Worm (Caenorhabditis elegans) whole organism, L4 larva: Measurements from ENCODE around the gene Y37D8A.19.
A peak's percentile ranks its signal among the peaks of the same experiment; 100 is the strongest.

ENCODE experiments used
- R02D3.7 ChIP-seq: fragments of 150-350 bp; sonication (generic microtip); optimal IDR thresholded peaks from 3 replicates; lab custom pipeline; 2014; ENCODE audit warnings: missing biosample characterization, missing genetic modification characterization
- T26A8.4 ChIP-seq: fragments of 200-800 bp; sonication (Bioruptor generic); IDR thresholded peaks from 2 replicates; pipeline ENCODE4 v1.3.6; 2022; ENCODE audit warnings: missing genetic modification characterization, missing compliant biosample characterization
- aha-1 ChIP-seq: fragments of 150-350 bp; peaks from one replicate; lab custom pipeline; 2014; ENCODE audit warnings: missing biosample characterization, missing genetic modification characterization
- ama-1 ChIP-seq: fragments of 150-350 bp; optimal IDR thresholded peaks from 2 replicates; lab custom pipeline; 2014; ENCODE audit warnings: inconsistent platforms, mixed read lengths
- ceh-44 ChIP-seq: fragments of 200-800 bp; sonication (Bioruptor generic); IDR thresholded peaks from 2 replicates; pipeline ENCODE4 v1.3.6; 2022; ENCODE audit warnings: missing genetic modification reagents, missing genetic modification characterization, missing compliant biosample characterization
- ceh-62 ChIP-seq: sonication (generic microtip); optimal IDR thresholded peaks from 2 replicates; lab custom pipeline; 2017; ENCODE audit warnings: missing biosample characterization, missing genetic modification characterization
- ceh-82 ChIP-seq: sonication (generic microtip); optimal IDR thresholded peaks from 2 replicates; lab custom pipeline; 2017; ENCODE audit warnings: missing biosample characterization, missing genetic modification characterization
- daf-16 ChIP-seq, 3 experiments: sonication (generic microtip); optimal IDR thresholded peaks; 2 replicates each; lab custom pipeline; 2016 to 2017; ENCODE audit warnings: missing genetic modification characterization in 3 of 3, missing genetic modification reagents in 3 of 3, mild to moderate bottlenecking in 2 of 3, missing compliant biosample characterization in 2 of 3, missing biosample characterization in 1 of 3, moderate library complexity in 1 of 3
- daf-8 ChIP-seq: fragments of 200-800 bp; sonication (Bioruptor generic); IDR thresholded peaks from 2 replicates; pipeline ENCODE4 v1.3.6; 2022; ENCODE audit warnings: missing genetic modification characterization, missing compliant biosample characterization
- dpl-1 ChIP-seq: fragments of 150-350 bp; optimal IDR thresholded peaks from 2 replicates; lab custom pipeline; 2014; ENCODE audit warnings: missing biosample characterization, missing genetic modification reagents, missing genetic modification characterization
- duxl-1 ChIP-seq: sonication (generic microtip); optimal IDR thresholded peaks from 2 replicates; lab custom pipeline; 2016; ENCODE audit warnings: mild to moderate bottlenecking, missing genetic modification characterization, moderate library complexity, missing compliant biosample characterization; ENCODE audit not compliant: poor library complexity
- dve-1 ChIP-seq: sonication (generic microtip); optimal IDR thresholded peaks from 2 replicates; lab custom pipeline; 2017; ENCODE audit warnings: antibody characterized with exemption, mild to moderate bottlenecking, missing genetic modification characterization, missing compliant biosample characterization; ENCODE audit not compliant: insufficient read depth
- fkh-10 ChIP-seq: fragments of 150-350 bp; optimal IDR thresholded peaks from 2 replicates; lab custom pipeline; 2014; ENCODE audit warnings: missing biosample characterization, missing genetic modification reagents, missing genetic modification characterization
- fos-1 ChIP-seq: fragments of 150-350 bp; optimal IDR thresholded peaks from 2 replicates; lab custom pipeline; 2014; ENCODE audit warnings: missing biosample characterization, missing genetic modification characterization
- hif-1 ChIP-seq, 2 experiments: sonication (generic microtip); optimal IDR thresholded peaks; 2 replicates each; lab custom pipeline; 2016 to 2017; ENCODE audit warnings: missing compliant biosample characterization in 2 of 2, missing genetic modification characterization in 2 of 2, missing genetic modification reagents in 2 of 2, missing genotype in 2 of 2, mild to moderate bottlenecking in 1 of 2
- hlh-30 ChIP-seq: sonication (generic microtip); optimal IDR thresholded peaks from 2 replicates; lab custom pipeline; 2017; ENCODE audit warnings: antibody characterized with exemption, mild to moderate bottlenecking, missing genetic modification characterization, missing compliant biosample characterization; ENCODE audit not compliant: insufficient read depth
- jun-1 ChIP-seq: fragments of 150-350 bp; optimal IDR thresholded peaks from 2 replicates; lab custom pipeline; 2014; ENCODE audit warnings: missing biosample characterization, missing genetic modification reagents, missing genetic modification characterization
- lin-38 ChIP-seq: fragments of 200-800 bp; sonication (Bioruptor generic); IDR thresholded peaks from 2 replicates; pipeline ENCODE4 v1.3.6; 2022; ENCODE audit warnings: missing genetic modification reagents, missing genetic modification characterization, missing compliant biosample characterization
- lir-3 ChIP-seq: sonication (generic microtip); optimal IDR thresholded peaks from 2 replicates; lab custom pipeline; 2016; ENCODE audit warnings: mild to moderate bottlenecking, missing genetic modification characterization, missing compliant biosample characterization
- lsy-2 ChIP-seq, 2 experiments: fragments of 150-350 bp in 1 of 2; sonication (generic microtip) in 1 of 2; optimal IDR thresholded peaks; 2 replicates each; lab custom pipeline; 2014 to 2017; ENCODE audit warnings: missing biosample characterization in 2 of 2, missing genetic modification characterization in 2 of 2
- madf-9 ChIP-seq: fragments of 200-800 bp; sonication (Bioruptor generic); conservative IDR thresholded peaks from 2 replicates; pipeline ENCODE4 v1.3.6; 2022; ENCODE audit warnings: missing genetic modification reagents, missing genetic modification characterization, missing compliant biosample characterization
- mdl-1 ChIP-seq, 2 experiments: fragments of 150-350 bp in 1 of 2; sonication (generic microtip) in 1 of 2; optimal IDR thresholded peaks; 2 replicates each; lab custom pipeline; 2014 to 2017; ENCODE audit warnings: missing biosample characterization in 2 of 2, missing genetic modification characterization in 2 of 2
- mes-2 ChIP-seq: sonication (generic microtip); optimal IDR thresholded peaks from 2 replicates; lab custom pipeline; 2016; ENCODE audit warnings: missing genotype, mild to moderate bottlenecking, missing genetic modification characterization, missing compliant biosample characterization; ENCODE audit not compliant: poor library complexity, severe bottlenecking
- nhr-28 ChIP-seq: fragments of 150-350 bp; optimal IDR thresholded peaks from 2 replicates; lab custom pipeline; 2014; ENCODE audit warnings: missing biosample characterization, missing genetic modification characterization
- nhr-6 ChIP-seq: fragments of 150-350 bp; optimal IDR thresholded peaks from 2 replicates; lab custom pipeline; 2014; ENCODE audit warnings: missing biosample characterization, missing genetic modification characterization
- nhr-76 ChIP-seq: fragments of 150-350 bp; optimal IDR thresholded peaks from 2 replicates; lab custom pipeline; 2014; ENCODE audit warnings: missing biosample characterization, missing genetic modification characterization
- php-3 ChIP-seq: fragments of 200-800 bp; sonication (Bioruptor generic); IDR thresholded peaks from 2 replicates; pipeline ENCODE4 v1.3.6; 2022; ENCODE audit warnings: missing genetic modification reagents, missing genetic modification characterization, missing compliant biosample characterization
- pqm-1 ChIP-seq: sonication (generic microtip); optimal IDR thresholded peaks from 2 replicates; lab custom pipeline; 2017; ENCODE audit warnings: missing biosample characterization, missing genetic modification characterization
- rbr-2 ChIP-seq: sonication (generic microtip); optimal IDR thresholded peaks from 2 replicates; lab custom pipeline; 2016; ENCODE audit warnings: missing genotype, missing genetic modification characterization, missing compliant biosample characterization
- set-16 ChIP-seq: fragments of 200-800 bp; sonication (Bioruptor generic); IDR thresholded peaks from 2 replicates; pipeline ENCODE4 v1.3.6; 2022; ENCODE audit warnings: missing genetic modification reagents, missing genetic modification characterization, missing compliant biosample characterization
- snpc-4 ChIP-seq: fragments of 150-350 bp; optimal IDR thresholded peaks from 2 replicates; lab custom pipeline; 2014; ENCODE audit warnings: missing biosample characterization, missing genetic modification characterization
- zip-11 ChIP-seq: fragments of 200-800 bp; sonication (Bioruptor generic); IDR thresholded peaks from 2 replicates; pipeline ENCODE4 v1.3.6; 2022; ENCODE audit warnings: missing genetic modification characterization, missing compliant biosample characterization
- ztf-7 ChIP-seq: fragments of 150-350 bp; optimal IDR thresholded peaks from 2 replicates; lab custom pipeline; 2014; ENCODE audit warnings: missing biosample characterization, missing genetic modification characterization

Gene Y37D8A.19

ce11 chrIII:12919882-12920281 is 9.8 kb upstream of the Y37D8A.19 start (continued):
- TF ChIP-seq nhr-6 (tag; lab: Kevin White, UChicago) = peak; percentile 86
- TF ChIP-seq, all 104 proteins: peak for 18

- no peak for TF ChIP-seq nhr-6 (tag; lab: Kevin White, UChicago)
- no peak for TF ChIP-seq pqm-1 (tag; lab: Kevin White, UChicago)
- TF ChIP-seq aha-1 = no peak
- no peak for TF ChIP-seq T26A8.4
- no peak for TF ChIP-seq ceh-82 (tag; lab: Kevin White, UChicago)
- no peak for TF ChIP-seq nhr-76 (tag; lab: Kevin White, UChicago)
- no peak for TF ChIP-seq jun-1 (tag; lab: Kevin White, UChicago)
- TF ChIP-seq nhr-28 (tag; lab: Kevin White, UChicago) = no peak
- no peak for TF ChIP-seq daf-8
- no peak for TF ChIP-seq madf-9 (GFP tag; lab: Robert Waterston, UW)
- no peak for TF ChIP-seq zip-11 (GFP tag; lab: Robert Waterston, UW)
- TF ChIP-seq duxl-1 (tag; lab: Kevin White, UChicago) = no peak
- no peak for TF ChIP-seq ama-1
- no peak for TF ChIP-seq ceh-44
- TF ChIP-seq snpc-4 (tag; lab: Kevin White, UChicago) = no peak
- TF ChIP-seq, all 104 proteins: peak for 0
Observed at ce11 chrIII:12920810-12921209, 8.9 kb upstream of the Y37D8A.19 start.

- no peak for TF ChIP-seq fos-1 (tag; lab: Kevin White, UChicago)
- no peak for TF ChIP-seq ztf-7 (tag; lab: Kevin White, UChicago)
- no peak for TF ChIP-seq ceh-62 (tag; lab: Kevin White, UChicago)
- TF ChIP-seq dve-1 (tag; lab: Kevin White, UChicago) = peak; percentile 2
- peak; percentile 37 for TF ChIP-seq dpl-1
- TF ChIP-seq lir-3 (tag; lab: Kevin White, UChicago) = no peak
- no peak for TF ChIP-seq mdl-1 (tag; optimal IDR thresholded peaks at IDR 0.05; lab: Kevin White, UChicago)
- peak; percentile 19 for TF ChIP-seq mes-2 (tag; lab: Kevin White, UChicago)
- no peak for TF ChIP-seq R02D3.7 (tag; lab: Kevin White, UChicago)
- peak; percentile 36 for TF ChIP-seq lin-38 (GFP tag; lab: Robert Waterston, UW)
- peak; percentile 51 for TF ChIP-seq rbr-2 (tag; lab: Kevin White, UChicago)
- TF ChIP-seq aha-1 = peak; percentile 29
- peak in 1 of 2 experiments; percentile 74 for TF ChIP-seq lsy-2 (tag; optimal IDR thresholded peaks at IDR 0.05; lab: Kevin White, UChicago)
- no peak for TF ChIP-seq daf-16 (GFP tag; optimal IDR thresholded peaks at IDR 0.05; lab: Kevin White, UChicago)
- TF ChIP-seq daf-16 (tag; optimal IDR thresholded peaks at IDR 0.05; lab: Kevin White, UChicago) = peak; percentile 16
- peak; percentile 5 for TF ChIP-seq hlh-30 (tag; lab: Kevin White, UChicago)
- TF ChIP-seq fkh-10 (GFP tag; lab: Kevin White, UChicago) = peak; percentile 51
- peak in 1 of 2 experiments; percentile 2 for TF ChIP-seq hif-1 (tag; optimal IDR thresholded peaks at IDR 0.05; lab: Kevin White, UChicago)
Observed at ce11 chrIII:12925947-12926607, 3.6 kb upstream of the Y37D8A.19 start, which contains the start of the genes npp-25 and mrps-10. TSS of gene npp-25 (minus strand) at chrIII:12925997. TSS of gene mrps-10 (plus strand) at chrIII:12926557.

- TF ChIP-seq dve-1 (tag; lab: Kevin White, UChicago) = no peak
- TF ChIP-seq set-16 (GFP tag; lab: Robert Waterston, UW) = peak; percentile 77
- TF ChIP-seq php-3 (GFP tag; lab: Robert Waterston, UW) = 0 out of 2 replicates have a peak, but pooled peaks have one; percentile 14
- TF ChIP-seq, all 104 proteins: peak for 2
Observed at ce11 chrIII:12931108-12931507, 1.4 kb downstream of the Y37D8A.19 start.
